Worm (Caenorhabditis elegans) whole organism, L4 larva: ENCODE data around the gene C03C10.2.

ENCODE experiments used
- F10B5.3 ChIP-seq: sonication (generic microtip); optimal IDR thresholded peaks from 2 replicates; lab custom pipeline; 2016; ENCODE audit warnings: mild to moderate bottlenecking, missing genetic modification characterization, missing compliant biosample characterization
- Y75B8A.6 ChIP-seq: fragments of 200-800 bp; sonication (Bioruptor generic); IDR thresholded peaks from 2 replicates; pipeline ENCODE4 v1.3.6; 2022; ENCODE audit warnings: missing genetic modification reagents, missing genetic modification characterization, missing compliant biosample characterization
- aha-1 ChIP-seq: fragments of 150-350 bp; peaks from one replicate; lab custom pipeline; 2014; ENCODE audit warnings: missing biosample characterization, missing genetic modification characterization
- ceh-32 ChIP-seq: sonication (generic microtip); optimal IDR thresholded peaks from 2 replicates; lab custom pipeline; 2016; ENCODE audit warnings: mild to moderate bottlenecking, missing genetic modification characterization, missing compliant biosample characterization; ENCODE audit not compliant: poor library complexity
- egl-27 ChIP-seq: sonication (generic microtip); optimal IDR thresholded peaks from 3 replicates; lab custom pipeline; 2017; ENCODE audit warnings: missing biosample characterization, missing genetic modification reagents, missing genetic modification characterization
- lin-13 ChIP-seq: fragments of 150-350 bp; optimal IDR thresholded peaks from 2 replicates; lab custom pipeline; 2014; ENCODE audit warnings: missing biosample characterization, missing genetic modification reagents, missing genetic modification characterization
- lir-3 ChIP-seq: sonication (generic microtip); optimal IDR thresholded peaks from 2 replicates; lab custom pipeline; 2016; ENCODE audit warnings: mild to moderate bottlenecking, missing genetic modification characterization, missing compliant biosample characterization
- nhr-48 ChIP-seq: sonication (generic microtip); optimal IDR thresholded peaks from 2 replicates; lab custom pipeline; 2016; ENCODE audit warnings: mild to moderate bottlenecking, missing genetic modification characterization, missing compliant biosample characterization
- nhr-76 ChIP-seq: fragments of 150-350 bp; optimal IDR thresholded peaks from 2 replicates; lab custom pipeline; 2014; ENCODE audit warnings: missing biosample characterization, missing genetic modification characterization
- snpc-4 ChIP-seq: fragments of 150-350 bp; optimal IDR thresholded peaks from 2 replicates; lab custom pipeline; 2014; ENCODE audit warnings: missing biosample characterization, missing genetic modification characterization
- unc-130 ChIP-seq: sonication (generic microtip); optimal IDR thresholded peaks from 2 replicates; lab custom pipeline; 2016; ENCODE audit warnings: missing genetic modification reagents, missing genetic modification characterization, missing compliant biosample characterization
- zfp-2 ChIP-seq: sonication (generic microtip); optimal IDR thresholded peaks from 2 replicates; lab custom pipeline; 2016; ENCODE audit warnings: mild to moderate bottlenecking, missing genetic modification characterization, missing compliant biosample characterization
- zip-2 ChIP-seq: fragments of 150-350 bp; optimal IDR thresholded peaks from 2 replicates; lab custom pipeline; 2014; ENCODE audit warnings: missing biosample characterization, missing genetic modification characterization

- TF ChIP-seq lin-13 (no peak), snpc-4 (tag; lab: Kevin White, UChicago) (no peak), egl-27 (tag; lab: Kevin White, UChicago) (no peak), aha-1 (no peak), lir-3 (tag; lab: Kevin White, UChicago) (no peak), nhr-76 (no peak), Y75B8A.6 (GFP tag; lab: Robert Waterston, UW) (no peak), unc-130 (GFP tag; lab: Kevin White, UChicago) (no peak), ceh-32 (tag; lab: Kevin White, UChicago) (no peak), nhr-48 (tag; lab: Kevin White, UChicago) (no peak), zfp-2 (tag; lab: Kevin White, UChicago) (no peak), zip-2 (no peak), F10B5.3 (tag; lab: Kevin White, UChicago) (no peak)
Observed at ce11 chrIII:4134059-4134458, 43.2 kb downstream of the C03C10.2 start.
